Fruit fly (Drosophila melanogaster) whole organism, embryonic: ENCODE data around the gene ND-24.
A peak's percentile ranks its signal among the peaks of the same experiment; 100 is the strongest.

Experiments
- Atf3 ChIP-seq: fragments of 200-800 bp; sonication (Bioruptor generic); optimal IDR thresholded peaks from 3 replicates; lab custom pipeline; 2016; ENCODE audit warnings: missing biosample characterization, missing genetic modification characterization
- BEAF-32 ChIP-seq: fragments of 200-800 bp; sonication (Bioruptor generic); optimal IDR thresholded peaks from 3 replicates; lab custom pipeline; 2017; ENCODE audit warnings: missing biosample characterization, missing genetic modification characterization, mild to moderate bottlenecking, moderate library complexity, missing genetic modification reagents
- Blimp-1 ChIP-seq: fragments of 200-800 bp; sonication (Bioruptor generic); optimal IDR thresholded peaks from 3 replicates; lab custom pipeline; 2018; ENCODE audit warnings: missing biosample characterization, missing genetic modification characterization, mild to moderate bottlenecking, moderate library complexity, missing genetic modification reagents
- BtbVII ChIP-seq: fragments of 200-800 bp; sonication (Bioruptor generic); optimal IDR thresholded peaks from 3 replicates; lab custom pipeline; 2017; ENCODE audit warnings: missing biosample characterization, mild to moderate bottlenecking, missing genetic modification characterization
- CG10147 ChIP-seq: fragments of 200-800 bp; sonication (Bioruptor generic); optimal IDR thresholded peaks from 2 replicates; lab custom pipeline; 2019; ENCODE audit warnings: missing biosample characterization, mild to moderate bottlenecking, missing genetic modification characterization, moderate library complexity
- CG12219 ChIP-seq: fragments of 200-800 bp; sonication (Bioruptor generic); optimal IDR thresholded peaks from 3 replicates; lab custom pipeline; 2018; ENCODE audit warnings: missing biosample characterization, mild to moderate bottlenecking, missing genetic modification characterization
- CG13624 ChIP-seq: fragments of 200-800 bp; sonication (Bioruptor generic); optimal IDR thresholded peaks from 2 replicates; lab custom pipeline; 2016; ENCODE audit warnings: missing biosample characterization, missing genetic modification characterization
- CG14710 ChIP-seq: fragments of 200-800 bp; sonication (Bioruptor generic); optimal IDR thresholded peaks from 3 replicates; lab custom pipeline; 2019; ENCODE audit warnings: missing biosample characterization, mild to moderate bottlenecking, missing genetic modification characterization, moderate library complexity
- CG1529 ChIP-seq: fragments of 200-800 bp; sonication (Bioruptor generic); optimal IDR thresholded peaks from 3 replicates; lab custom pipeline; 2018; ENCODE audit warnings: missing biosample characterization, missing genetic modification characterization
- CG16779 ChIP-seq: fragments of 200-800 bp; sonication (Bioruptor generic); IDR thresholded peaks from 2 replicates; pipeline ENCODE4 v1.3.6; 2022; ENCODE audit warnings: missing biosample characterization, missing genetic modification characterization
- CG17186 ChIP-seq: fragments of 200-800 bp; sonication (Bioruptor generic); optimal IDR thresholded peaks from 3 replicates; lab custom pipeline; 2017; ENCODE audit warnings: missing biosample characterization, missing genetic modification reagents, missing genetic modification characterization
- CG17568 ChIP-seq: fragments of 200-800 bp; sonication (Bioruptor generic); optimal IDR thresholded peaks from 2 replicates; lab custom pipeline; 2018; ENCODE audit warnings: missing biosample characterization, mild to moderate bottlenecking, missing genetic modification characterization, moderate library complexity
- CG17829 ChIP-seq: fragments of 200-800 bp; optimal IDR thresholded peaks from 2 replicates; lab custom pipeline; 2019; ENCODE audit warnings: missing biosample characterization, mild to moderate bottlenecking, missing genetic modification characterization, moderate library complexity
- CG1832 ChIP-seq: fragments of 200-800 bp; sonication (Bioruptor generic); optimal IDR thresholded peaks from 2 replicates; lab custom pipeline; 2017; ENCODE audit warnings: missing biosample characterization, mild to moderate bottlenecking, missing genetic modification characterization, inconsistent platforms
- CG2712 ChIP-seq: fragments of 200-800 bp; optimal IDR thresholded peaks from 3 replicates; lab custom pipeline; 2019; ENCODE audit warnings: missing biosample characterization, mild to moderate bottlenecking, missing genetic modification characterization, moderate library complexity
- CG4820 ChIP-seq: fragments of 200-800 bp; sonication (Bioruptor generic); optimal IDR thresholded peaks from 3 replicates; lab custom pipeline; 2016; ENCODE audit warnings: missing biosample characterization, missing genetic modification characterization
- CG5953 ChIP-seq: fragments of 200-800 bp; sonication (Bioruptor generic); IDR thresholded peaks from 2 replicates; pipeline ENCODE4 v1.3.6; 2022; ENCODE audit warnings: missing biosample characterization, missing genetic modification characterization
- CG6272 ChIP-seq: fragments of 200-800 bp; sonication (Bioruptor generic); IDR thresholded peaks from 2 replicates; pipeline ENCODE4 v1.3.6; 2022; ENCODE audit warnings: missing biosample characterization, missing genetic modification characterization
- CG7372 ChIP-seq: fragments of 200-800 bp; sonication (Bioruptor generic); IDR thresholded peaks from 2 replicates; pipeline ENCODE4 v1.3.6; 2022; ENCODE audit warnings: missing biosample characterization, missing genetic modification characterization
- D19A ChIP-seq: fragments of 200-800 bp; optimal IDR thresholded peaks from 3 replicates; lab custom pipeline; 2019; ENCODE audit warnings: missing biosample characterization, mild to moderate bottlenecking, missing genetic modification characterization, moderate library complexity
- Dref ChIP-seq: fragments of 200-800 bp; sonication (Bioruptor generic); IDR thresholded peaks from 2 replicates; pipeline ENCODE4 v1.3.6; 2022; ENCODE audit warnings: missing biosample characterization, missing genetic modification characterization
- Eip74EF ChIP-seq, 2 experiments: fragments of 200-800 bp in 1 of 2; fragments of >200 bp in 1 of 2; sonication (Bioruptor generic) in 1 of 2; optimal IDR thresholded peaks; 2 replicates each; lab custom pipeline; 2017 to 2019; ENCODE audit warnings: missing biosample characterization in 2 of 2, missing genetic modification characterization in 2 of 2, mild to moderate bottlenecking in 1 of 2, moderate library complexity in 1 of 2
- Ets65A ChIP-seq: fragments of 200-800 bp; sonication (Bioruptor generic); peaks from one replicate; lab custom pipeline; 2016; ENCODE audit warnings: missing biosample characterization, missing genetic modification characterization
- Ets97D ChIP-seq: fragments of 200-800 bp; sonication (Bioruptor generic); optimal IDR thresholded peaks from 3 replicates; lab custom pipeline; 2016; ENCODE audit warnings: missing biosample characterization, missing genetic modification characterization
- Gsc ChIP-seq: fragments of 200-800 bp; sonication (Bioruptor generic); IDR thresholded peaks from 2 replicates; pipeline ENCODE4 v1.3.6; 2022; ENCODE audit warnings: missing biosample characterization, missing genetic modification characterization
- Med ChIP-seq: fragments of 200-800 bp; sonication (Bioruptor generic); peaks from one replicate; lab custom pipeline; 2016; ENCODE audit warnings: missing biosample characterization, missing genetic modification characterization, mild to moderate bottlenecking, inconsistent platforms, moderate library complexity
- Mes4 ChIP-seq: fragments of 200-800 bp; sonication (Bioruptor generic); optimal IDR thresholded peaks from 2 replicates; lab custom pipeline; 2016; ENCODE audit warnings: missing biosample characterization, missing genetic modification characterization
- NC2α ChIP-seq: fragments of 200-800 bp; sonication (Bioruptor generic); optimal IDR thresholded peaks from 2 replicates; lab custom pipeline; 2016; ENCODE audit warnings: missing biosample characterization, missing genetic modification characterization
- Vsx1 ChIP-seq: fragments of 200-800 bp; sonication (Bioruptor generic); optimal IDR thresholded peaks from 2 replicates; lab custom pipeline; 2017; ENCODE audit warnings: missing biosample characterization, mild to moderate bottlenecking, missing genetic modification characterization, missing genetic modification reagents
- bowl ChIP-seq: fragments of 200-800 bp; sonication (Bioruptor generic); IDR thresholded peaks from 2 replicates; pipeline ENCODE4 v1.3.6; 2022; ENCODE audit warnings: missing biosample characterization, missing genetic modification characterization
- chinmo ChIP-seq: fragments of 200-800 bp; sonication (Bioruptor generic); IDR thresholded peaks from 4 replicates; pipeline ENCODE4 v1.3.6; 2022; ENCODE audit warnings: missing biosample characterization, missing genetic modification characterization; ENCODE audit not compliant: partially characterized antibody
- ems ChIP-seq: fragments of 200-800 bp; sonication (Bioruptor generic); optimal IDR thresholded peaks from 3 replicates; lab custom pipeline; 2016; ENCODE audit warnings: missing biosample characterization, missing genetic modification characterization
- ewg ChIP-seq: fragments of 200-800 bp; sonication (Bioruptor generic); optimal IDR thresholded peaks from 3 replicates; lab custom pipeline; 2017; ENCODE audit warnings: mild to moderate bottlenecking, missing biosample characterization, missing genetic modification reagents, missing genetic modification characterization
- gem ChIP-seq: fragments of 200-800 bp; sonication (Bioruptor generic); optimal IDR thresholded peaks from 2 replicates; lab custom pipeline; 2019; ENCODE audit warnings: missing biosample characterization, mild to moderate bottlenecking, missing genetic modification characterization, moderate library complexity
- gsb ChIP-seq: fragments of 200-800 bp; sonication (Bioruptor generic); IDR thresholded peaks from 2 replicates; pipeline ENCODE4 v1.3.6; 2022; ENCODE audit warnings: missing biosample characterization, missing genetic modification characterization
- ham ChIP-seq: fragments of 200-800 bp; sonication (Bioruptor generic); IDR thresholded peaks from 2 replicates; pipeline ENCODE4 v1.3.6; 2022; ENCODE audit warnings: missing biosample characterization, missing genetic modification characterization
- hth ChIP-seq: fragments of >200 bp; optimal IDR thresholded peaks from 2 replicates; lab custom pipeline; 2017; ENCODE audit warnings: inconsistent platforms
- inv ChIP-seq: fragments of 200-800 bp; sonication (Bioruptor generic); IDR thresholded peaks from 2 replicates; pipeline ENCODE4 v1.3.6; 2022; ENCODE audit warnings: missing biosample characterization, missing genetic modification characterization; ENCODE audit not compliant: partially characterized antibody
- kay ChIP-seq: fragments of 200-800 bp; sonication (Bioruptor generic); optimal IDR thresholded peaks from 2 replicates; lab custom pipeline; 2016; ENCODE audit warnings: missing biosample characterization, missing genetic modification characterization
- mam ChIP-seq: fragments of 200-800 bp; sonication (Bioruptor generic); optimal IDR thresholded peaks from 3 replicates; lab custom pipeline; 2016; ENCODE audit warnings: missing biosample characterization, missing genetic modification characterization
- mirr ChIP-seq: fragments of 200-800 bp; sonication (Bioruptor generic); optimal IDR thresholded peaks from 3 replicates; lab custom pipeline; 2018; ENCODE audit warnings: missing biosample characterization, mild to moderate bottlenecking, missing genetic modification characterization
- nau ChIP-seq: fragments of 200-800 bp; sonication (Bioruptor generic); optimal IDR thresholded peaks from 3 replicates; lab custom pipeline; 2017; ENCODE audit warnings: missing biosample characterization, mild to moderate bottlenecking, missing genetic modification characterization, missing genetic modification reagents
- onecut ChIP-seq: fragments of 200-800 bp; sonication (Bioruptor generic); IDR thresholded peaks from 2 replicates; pipeline ENCODE4 v1.3.6; 2022; ENCODE audit warnings: missing biosample characterization, missing genetic modification characterization
- pfk ChIP-seq: fragments of 200-800 bp; sonication (Bioruptor generic); optimal IDR thresholded peaks from 2 replicates; lab custom pipeline; 2018; ENCODE audit warnings: missing biosample characterization, mild to moderate bottlenecking, missing genetic modification characterization, moderate library complexity
- schlank ChIP-seq: fragments of 200-800 bp; sonication (Bioruptor generic); optimal IDR thresholded peaks from 2 replicates; lab custom pipeline; 2018; ENCODE audit warnings: missing biosample characterization, mild to moderate bottlenecking, missing genetic modification characterization
- sqz ChIP-seq: fragments of 200-800 bp; sonication (Bioruptor generic); optimal IDR thresholded peaks from 3 replicates; lab custom pipeline; 2018; ENCODE audit warnings: missing biosample characterization, mild to moderate bottlenecking, missing genetic modification characterization
- ssp ChIP-seq: fragments of 200-800 bp; sonication (Bioruptor generic); IDR thresholded peaks from 2 replicates; pipeline ENCODE4 v1.3.6; 2022; ENCODE audit warnings: missing biosample characterization, missing genetic modification characterization
- vnd ChIP-seq: fragments of 200-800 bp; sonication (Bioruptor generic); IDR thresholded peaks from 3 replicates; pipeline ENCODE4 v1.3.6; 2022; ENCODE audit warnings: missing biosample characterization, missing genetic modification characterization; ENCODE audit not compliant: partially characterized antibody
- z ChIP-seq: fragments of 200-800 bp; sonication (Bioruptor generic); IDR thresholded peaks from 3 replicates; pipeline ENCODE4 v1.3.6; 2022; ENCODE audit warnings: missing biosample characterization, missing genetic modification characterization
- zen2 ChIP-seq: fragments of 200-800 bp; sonication (Bioruptor generic); IDR thresholded peaks from 3 replicates; pipeline ENCODE4 v1.3.6; 2022; ENCODE audit warnings: missing biosample characterization, missing genetic modification characterization; ENCODE audit not compliant: partially characterized antibody

The ND-24 gene

DNA sequence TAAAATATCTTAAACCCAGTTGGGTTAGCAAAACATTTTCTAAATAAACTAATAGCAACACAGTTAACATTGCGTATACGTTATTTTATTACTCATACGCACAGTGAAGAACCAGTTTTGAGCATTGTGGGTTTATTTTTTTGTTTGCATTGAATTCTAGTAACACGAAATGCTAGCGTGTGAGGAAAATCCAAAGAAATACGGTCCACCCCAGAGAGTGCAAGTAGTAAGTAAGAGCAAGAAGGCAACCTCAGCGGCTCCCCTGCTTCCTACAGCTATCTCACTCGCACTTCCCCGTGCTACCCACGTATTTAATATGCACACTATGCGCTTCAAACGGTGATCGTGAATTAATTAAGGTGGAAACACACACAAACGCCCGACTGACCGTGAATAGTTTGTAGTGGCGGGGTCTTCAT, 6.9 kb upstream of the ND-24 start (continued):
- TF ChIP-seq NC2α (GFP tag; lab: Kevin White, UChicago) = peak; percentile 46
- peak; percentile 84 for TF ChIP-seq CG17829 (tag; lab: Kevin White, UChicago)
- no peak for TF ChIP-seq hth (lab: Kevin White, UChicago)
- peak; percentile 69 for TF ChIP-seq CG4820 (GFP tag; lab: Kevin White, UChicago)
- TF ChIP-seq nau (GFP tag; lab: Kevin White, UChicago) = peak; percentile 90
- TF ChIP-seq Blimp-1 (GFP tag; lab: Kevin White, UChicago) = peak; percentile 85
- peak; percentile 73 for TF ChIP-seq Mes4 (GFP tag; lab: Kevin White, UChicago)
- no peak for TF ChIP-seq CG1832 (GFP tag; lab: Kevin White, UChicago)
- peak; percentile 75 for TF ChIP-seq onecut (GFP tag; lab: Robert Waterston, UW)
- peak; percentile 71 for TF ChIP-seq gsb (GFP tag; lab: Robert Waterston, UW)
- peak; percentile 0 to 100 for TF ChIP-seq Eip74EF (GFP tag; optimal IDR thresholded peaks at IDR 0.05; lab: Kevin White, UChicago)
- TF ChIP-seq Ets97D (GFP tag; lab: Kevin White, UChicago) = peak; percentile 72
- TF ChIP-seq CG13624 = peak; percentile 80
- TF ChIP-seq BEAF-32 (GFP tag; lab: Kevin White, UChicago) = peak; percentile 12
- peak; percentile 82 for TF ChIP-seq D19A (tag; lab: Kevin White, UChicago)
- peak; percentile 52 for TF ChIP-seq CG17186 (GFP tag; lab: Kevin White, UChicago)
- TF ChIP-seq Gsc (GFP tag; lab: Robert Waterston, UW) = no peak
- peak; percentile 65 for TF ChIP-seq CG14710 (tag; lab: Kevin White, UChicago)
- peak; percentile 81 for TF ChIP-seq CG1529 (GFP tag; lab: Kevin White, UChicago)
- peak; percentile 84 for TF ChIP-seq mam (GFP tag; lab: Kevin White, UChicago)
- no peak for TF ChIP-seq z (GFP tag; lab: Robert Waterston, UW)
- TF ChIP-seq pfk (GFP tag; lab: Kevin White, UChicago) = no peak
- peak; percentile 94 for TF ChIP-seq BtbVII
- peak; percentile 93 for TF ChIP-seq CG7372 (GFP tag; lab: Robert Waterston, UW)
- peak; percentile 70; the same call in 1 of the 2 replicates for TF ChIP-seq CG5953 (GFP tag; lab: Robert Waterston, UW)
- peak; percentile 84 for TF ChIP-seq sqz (GFP tag; lab: Kevin White, UChicago)
- peak; percentile 76 for TF ChIP-seq Vsx1
- TF ChIP-seq vnd (GFP tag; lab: Robert Waterston, UW) = no peak
- peak; percentile 67 for TF ChIP-seq ewg (GFP tag; lab: Kevin White, UChicago)
- TF ChIP-seq CG12219 = peak; percentile 93
- peak; percentile 22 for TF ChIP-seq Atf3 (GFP tag; lab: Kevin White, UChicago)
- TF ChIP-seq inv (GFP tag; lab: Robert Waterston, UW) = no peak
- TF ChIP-seq CG2712 = peak; percentile 88
- TF ChIP-seq ssp = peak; percentile 51; the same call in 1 of the 2 replicates
- peak; percentile 86 for TF ChIP-seq CG17568 (GFP tag; lab: Kevin White, UChicago)
- no peak for TF ChIP-seq ham (GFP tag; lab: Robert Waterston, UW)
- TF ChIP-seq bowl (GFP tag; lab: Robert Waterston, UW) = peak; percentile 52; the same call in 1 of the 2 replicates
- no peak for TF ChIP-seq zen2 (GFP tag; lab: Robert Waterston, UW)
- peak; percentile 93 for TF ChIP-seq gem
- TF ChIP-seq Dref (GFP tag; lab: Robert Waterston, UW) = no peak
- peak; percentile 87 for TF ChIP-seq CG10147 (GFP tag; lab: Kevin White, UChicago)
- no peak; the same call in 1 of the 2 replicates for TF ChIP-seq CG16779 (GFP tag; lab: Robert Waterston, UW)
- TF ChIP-seq Ets65A (GFP tag; lab: Kevin White, UChicago) = peak; percentile 97
- TF ChIP-seq mirr (GFP tag; lab: Kevin White, UChicago) = peak; percentile 78
- peak; percentile 98 for TF ChIP-seq Med (GFP tag; lab: Kevin White, UChicago)
- peak; percentile 72 for TF ChIP-seq kay (GFP tag; lab: Kevin White, UChicago)
- TF ChIP-seq CG6272 = peak; percentile 53
- TF ChIP-seq ems (GFP tag; lab: Kevin White, UChicago) = peak; percentile 80
- TF ChIP-seq schlank = peak; percentile 75
- TF ChIP-seq chinmo (GFP tag; lab: Robert Waterston, UW) = peak; percentile 95
